Fruit fly (Drosophila melanogaster): ENCODE measurements around the gene GatB.

- TF ChIP-seq CG34367 (tag; optimal IDR thresholded peaks at IDR 0.05) (peak; percentile 10), CG17806 (tag; optimal IDR thresholded peaks at IDR 0.05) (no peak), CG32121 (GFP tag; IDR thresholded peaks at IDR 0.05) (no peak), Pif1A (GFP tag; optimal IDR thresholded peaks at IDR 0.05) (no peak), Pif1B (GFP tag; optimal IDR thresholded peaks at IDR 0.05) (no peak), CG13204 (GFP tag; optimal IDR thresholded peaks at IDR 0.05) (no peak), EcR (GFP tag; optimal IDR thresholded peaks at IDR 0.05) (peak; percentile 15), CG10348 (GFP tag; IDR thresholded peaks at IDR 0.05) (no peak), D1 (tag; optimal IDR thresholded peaks at IDR 0.05) (peak; percentile 75), gl (tag; optimal IDR thresholded peaks at IDR 0.05) (no peak), rn (GFP tag; IDR thresholded peaks at IDR 0.05) (no peak), CG12605 (GFP tag; IDR thresholded peaks at IDR 0.05) (no peak), Ets98B (GFP tag; IDR thresholded peaks at IDR 0.05) (no peak)
These were observed 24.6 kb downstream of the GatB start, which contains the start of gene Syx1A for dm6 chr3R:24105312-24105902.

Data from whole organism, pupa.